Worm (Caenorhabditis elegans) whole organism, young adult: ENCODE measurements around the gene Y77E11A.8.

Experiments used
- B0261.1 ChIP-seq: sonication (generic microtip); optimal IDR thresholded peaks from 2 replicates; lab custom pipeline; 2016; ENCODE audit warnings: mild to moderate bottlenecking, missing genetic modification characterization, moderate library complexity, missing compliant biosample characterization
- C06A6.2 ChIP-seq: fragments of 200-800 bp; sonication (Bioruptor generic); conservative IDR thresholded peaks from 2 replicates; pipeline ENCODE4 v1.3.6; 2022; ENCODE audit warnings: missing genetic modification characterization, missing compliant biosample characterization
- K11D2.4 ChIP-seq: fragments of 200-800 bp; sonication (Bioruptor generic); IDR thresholded peaks from 2 replicates; pipeline ENCODE4 v1.3.6; 2022; ENCODE audit warnings: missing genetic modification reagents, missing genetic modification characterization, missing compliant biosample characterization
- Y53F4B.3 ChIP-seq: fragments of 200-800 bp; sonication (Bioruptor generic); IDR thresholded peaks from 2 replicates; pipeline ENCODE4 v1.3.6; 2022; ENCODE audit warnings: missing genetic modification reagents, missing genetic modification characterization, missing compliant biosample characterization
- ama-1 ChIP-seq, 3 experiments: fragments of 150-350 bp in 1 of 3; sonication (generic microtip) in 2 of 3; optimal IDR thresholded peaks; 2 replicates each; lab custom pipeline; 2014 to 2018; ENCODE audit warnings: missing biosample characterization in 2 of 3, missing genetic modification characterization in 2 of 3, missing genetic modification reagents in 2 of 3
- atf-7 ChIP-seq: sonication (generic microtip); optimal IDR thresholded peaks from 2 replicates; lab custom pipeline; 2017; ENCODE audit warnings: mild to moderate bottlenecking, missing genetic modification characterization, missing compliant biosample characterization
- cebp-2 ChIP-seq: fragments of 200-800 bp; sonication (Bioruptor generic); IDR thresholded peaks from 2 replicates; pipeline ENCODE4 v1.3.6; 2022; ENCODE audit warnings: missing genetic modification characterization, missing compliant biosample characterization
- chd-7 ChIP-seq: sonication (generic microtip); optimal IDR thresholded peaks from 2 replicates; lab custom pipeline; 2016; ENCODE audit warnings: mild to moderate bottlenecking, missing genetic modification characterization, moderate library complexity, missing compliant biosample characterization
- snpc-4 ChIP-seq, 5 experiments: fragments of 150-350 bp in 1 of 5; sonication (generic microtip) in 4 of 5; optimal IDR thresholded peaks; 2 replicates each; lab custom pipeline; 2014 to 2018; ENCODE audit warnings: missing genetic modification characterization in 5 of 5, missing biosample characterization in 3 of 5, antibody characterized with exemption in 2 of 5, mild to moderate bottlenecking in 2 of 5, missing compliant biosample characterization in 2 of 5, missing genotype in 2 of 5, moderate library complexity in 2 of 5, missing genetic modification reagents in 1 of 5
- unc-130 ChIP-seq: sonication (generic microtip); optimal IDR thresholded peaks from 2 replicates; lab custom pipeline; 2016; ENCODE audit warnings: missing genetic modification reagents, missing genetic modification characterization, missing compliant biosample characterization

ce11 chrIV:1407049-1407448, 17.8 kb downstream of the Y77E11A.8 start:
- TF ChIP-seq unc-130 (GFP tag; lab: Kevin White, UChicago) (no peak), cebp-2 (no peak), C06A6.2 (GFP tag; lab: Robert Waterston, UW) (no peak), B0261.1 (tag; lab: Kevin White, UChicago) (no peak), K11D2.4 (no peak), chd-7 (tag; lab: Kevin White, UChicago) (no peak), Y53F4B.3 (GFP tag; lab: Robert Waterston, UW) (no peak), atf-7 (tag; lab: Kevin White, UChicago) (no peak), snpc-4 (GFP tag; optimal IDR thresholded peaks at IDR 0.05; lab: Kevin White, UChicago) (no peak), snpc-4 (tag; optimal IDR thresholded peaks at IDR 0.05; lab: Kevin White, UChicago) (no peak), ama-1 (optimal IDR thresholded peaks at IDR 0.05; lab: Kevin White, UChicago) (no peak), ama-1 (GFP tag; optimal IDR thresholded peaks at IDR 0.05; lab: Kevin White, UChicago) (no peak)
